Worm (Caenorhabditis elegans): ENCODE results near the gene Y39A1A.9.

- TF ChIP-seq him-1 (tag; optimal IDR thresholded peaks at IDR 0.05) = no peak
- no peak for TF ChIP-seq W03F9.2 (tag; optimal IDR thresholded peaks at IDR 0.05)
These were observed 36.9 kb downstream of the Y39A1A.9 start, which contains the start of gene Y39A1A.3 for ce11 chrIII:10596387-10596786.

Measured in whole organism, L4/young adult.